Worm (Caenorhabditis elegans) whole organism, midembryonic: ENCODE measurements around the gene frpr-18.

ENCODE experiments used
- T22C8.4 ChIP-seq: fragments of 200-800 bp; sonication (Bioruptor generic); IDR thresholded peaks from 2 replicates; pipeline ENCODE4 v1.3.6; 2022; ENCODE audit warnings: missing genetic modification characterization, missing compliant biosample characterization
- cog-1 ChIP-seq: sonication (generic microtip); optimal IDR thresholded peaks from 2 replicates; lab custom pipeline; 2016; ENCODE audit warnings: missing genetic modification characterization, missing compliant biosample characterization
- flt-1 ChIP-seq: fragments of 200-800 bp; sonication (Bioruptor generic); IDR thresholded peaks from 2 replicates; pipeline ENCODE4 v1.3.6; 2022; ENCODE audit warnings: missing genetic modification characterization, missing compliant biosample characterization
- klf-2 ChIP-seq: fragments of 200-800 bp; sonication (Bioruptor generic); conservative IDR thresholded peaks from 2 replicates; pipeline ENCODE4 v1.3.6; 2022; ENCODE audit warnings: missing genetic modification reagents, missing genetic modification characterization, missing compliant biosample characterization
- med-1 ChIP-seq: sonication (generic microtip); optimal IDR thresholded peaks from 2 replicates; lab custom pipeline; 2017; ENCODE audit warnings: missing genetic modification characterization, mild to moderate bottlenecking, missing compliant biosample characterization, antibody characterized with exemption, missing genetic modification reagents; ENCODE audit not compliant: insufficient read depth
- ref-1 ChIP-seq: fragments of 200-800 bp; sonication (Bioruptor generic); conservative IDR thresholded peaks from 2 replicates; pipeline ENCODE4 v1.3.6; 2022; ENCODE audit warnings: missing genetic modification reagents, missing genetic modification characterization, missing compliant biosample characterization
- tab-1 ChIP-seq: fragments of 200-800 bp; sonication (Bioruptor generic); IDR thresholded peaks from 2 replicates; pipeline ENCODE4 v1.3.6; 2022; ENCODE audit warnings: missing genetic modification characterization, missing compliant biosample characterization
- ztf-23 ChIP-seq: fragments of 200-800 bp; sonication (Bioruptor generic); IDR thresholded peaks from 2 replicates; pipeline ENCODE4 v1.3.6; 2022; ENCODE audit warnings: missing genetic modification reagents, missing genetic modification characterization, missing compliant biosample characterization
- ztf-29 ChIP-seq: fragments of 200-800 bp; sonication (Bioruptor generic); IDR thresholded peaks from 2 replicates; pipeline ENCODE4 v1.3.6; 2022; ENCODE audit warnings: missing genetic modification reagents, missing genetic modification characterization, missing compliant biosample characterization

frpr-18 gene

DNA sequence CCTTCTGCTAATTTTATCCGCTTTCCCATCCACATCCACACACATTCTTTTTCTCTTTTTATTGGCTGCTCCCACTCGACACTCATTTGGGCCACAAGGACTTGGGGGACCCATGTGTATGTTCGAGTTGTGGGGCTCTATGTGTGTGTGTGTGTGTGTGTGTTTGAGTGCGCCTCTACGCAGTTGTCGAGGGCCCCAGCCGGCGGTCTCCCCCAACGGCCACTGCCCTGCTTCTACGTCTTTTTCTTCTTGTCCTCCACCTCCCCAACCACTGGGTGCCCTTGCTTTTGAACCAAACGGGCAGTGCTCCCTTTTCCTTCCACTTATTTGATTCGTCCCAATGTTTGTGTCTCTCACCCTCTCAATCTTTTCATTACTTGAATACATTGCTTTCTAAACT, 10.5 kb downstream of the frpr-18 start:
- TF ChIP-seq ztf-23 (GFP tag; lab: Robert Waterston, UW) (no peak), med-1 (no peak), T22C8.4 (no peak), cog-1 (tag; lab: Kevin White, UChicago) (no peak), tab-1 (peak; percentile 71), ref-1 (GFP tag; lab: Robert Waterston, UW) (no peak), klf-2 (GFP tag; lab: Robert Waterston, UW) (peak; percentile 41; the same call in 1 of the 2 replicates), flt-1 (GFP tag; lab: Robert Waterston, UW) (peak; percentile 60; the same call in 1 of the 2 replicates), ztf-29 (no peak)

ce11 chrV:6881038-6881437, 10.9 kb downstream of the frpr-18 start, which contains the start of gene unc-70:
unc-70 (plus strand) TSS chrV:6881338.
- TF ChIP-seq ztf-29 (no peak), tab-1 (no peak), flt-1 (GFP tag; lab: Robert Waterston, UW) (no peak), ref-1 (GFP tag; lab: Robert Waterston, UW) (no peak)

- no peak for TF ChIP-seq flt-1 (GFP tag; lab: Robert Waterston, UW)
- TF ChIP-seq cog-1 (tag; lab: Kevin White, UChicago) = no peak
- no peak for TF ChIP-seq tab-1
Observed at ce11 chrV:6881735-6882134, 11.6 kb downstream of the frpr-18 start.

DNA sequence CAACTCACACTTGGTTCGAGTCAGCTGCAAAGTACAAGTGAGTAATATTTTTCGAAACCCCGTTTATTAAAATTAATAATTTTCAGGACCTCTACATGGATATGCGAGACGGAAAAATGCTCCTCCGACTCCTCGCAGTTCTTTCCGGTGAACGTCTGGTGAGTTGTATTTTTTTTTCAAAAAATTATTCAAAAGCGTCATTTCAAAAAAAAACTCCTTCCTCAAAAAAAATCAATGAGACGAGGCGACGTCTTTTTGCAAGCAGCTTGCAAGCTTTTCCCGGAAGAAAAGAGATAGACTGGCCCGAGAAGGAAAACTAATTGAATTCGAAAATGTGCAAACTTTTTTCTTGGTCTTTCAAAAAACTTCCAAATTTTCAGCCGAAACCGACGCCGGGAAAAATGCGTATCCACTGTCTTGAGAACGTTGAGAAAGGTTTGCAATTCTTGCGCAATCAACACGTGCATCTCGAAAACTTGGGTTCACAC, 12.4 kb downstream of the frpr-18 start:
- no peak for TF ChIP-seq tab-1
- TF ChIP-seq cog-1 (tag; lab: Kevin White, UChicago) = no peak
- no peak for TF ChIP-seq T22C8.4
- TF ChIP-seq klf-2 (GFP tag; lab: Robert Waterston, UW) = no peak
- no peak for TF ChIP-seq ztf-29
- TF ChIP-seq flt-1 (GFP tag; lab: Robert Waterston, UW) = no peak
- no peak for TF ChIP-seq ref-1 (GFP tag; lab: Robert Waterston, UW)
- TF ChIP-seq med-1 = no peak
- TF ChIP-seq ztf-23 (GFP tag; lab: Robert Waterston, UW) = no peak

DNA sequence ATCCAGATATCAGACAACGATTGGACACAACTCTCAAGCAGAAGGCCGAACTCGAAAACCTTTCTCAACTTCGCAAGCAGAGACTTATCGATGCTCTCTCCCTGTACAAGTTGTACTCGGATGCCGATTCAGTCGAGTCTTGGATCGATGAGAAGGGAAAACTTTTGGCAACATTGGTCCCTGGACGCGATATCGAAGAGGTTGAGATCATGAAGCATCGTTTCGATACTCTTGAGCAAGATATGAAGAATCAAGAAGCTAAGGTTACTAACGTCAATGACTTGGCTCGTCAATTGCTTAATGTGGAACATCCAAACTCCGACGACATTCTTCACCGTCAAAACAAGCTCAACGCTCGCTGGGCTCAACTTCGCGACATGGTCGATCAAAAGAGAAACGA, 15.0 kb downstream of the frpr-18 start:
- TF ChIP-seq tab-1 = no peak
- no peak for TF ChIP-seq klf-2 (GFP tag; lab: Robert Waterston, UW)
- no peak for TF ChIP-seq T22C8.4

ce11 chrV:6888828-6889227, 18.7 kb downstream of the frpr-18 start:
- peak; percentile 68; the same call in 1 of the 2 replicates for TF ChIP-seq T22C8.4
- TF ChIP-seq klf-2 (GFP tag; lab: Robert Waterston, UW) = peak; percentile 84
- TF ChIP-seq tab-1 = peak; percentile 85
- peak; percentile 71 for TF ChIP-seq med-1
- peak; percentile 41 for TF ChIP-seq cog-1 (tag; lab: Kevin White, UChicago)
- peak; percentile 81 for TF ChIP-seq ztf-29
- peak; percentile 63; the same call in 1 of the 2 replicates for TF ChIP-seq ref-1 (GFP tag; lab: Robert Waterston, UW)
- peak; percentile 91 for TF ChIP-seq flt-1 (GFP tag; lab: Robert Waterston, UW)
- peak; percentile 89 for TF ChIP-seq ztf-23 (GFP tag; lab: Robert Waterston, UW)

ce11 chrV:6893681-6894080, 23.6 kb downstream of the frpr-18 start:
- TF ChIP-seq klf-2 (GFP tag; lab: Robert Waterston, UW) (no peak), ztf-23 (GFP tag; lab: Robert Waterston, UW) (no peak)

ce11 chrV:6894778-6895177, 24.7 kb downstream of the frpr-18 start, which contains the start of gene K11C4.2:
K11C4.2 (plus strand) TSS chrV:6895078.
- TF ChIP-seq ref-1 (GFP tag; lab: Robert Waterston, UW) (no peak), ztf-29 (no peak), cog-1 (tag; lab: Kevin White, UChicago) (no peak), flt-1 (GFP tag; lab: Robert Waterston, UW) (no peak), klf-2 (GFP tag; lab: Robert Waterston, UW) (no peak), T22C8.4 (no peak), tab-1 (no peak), med-1 (no peak), ztf-23 (GFP tag; lab: Robert Waterston, UW) (no peak)

DNA sequence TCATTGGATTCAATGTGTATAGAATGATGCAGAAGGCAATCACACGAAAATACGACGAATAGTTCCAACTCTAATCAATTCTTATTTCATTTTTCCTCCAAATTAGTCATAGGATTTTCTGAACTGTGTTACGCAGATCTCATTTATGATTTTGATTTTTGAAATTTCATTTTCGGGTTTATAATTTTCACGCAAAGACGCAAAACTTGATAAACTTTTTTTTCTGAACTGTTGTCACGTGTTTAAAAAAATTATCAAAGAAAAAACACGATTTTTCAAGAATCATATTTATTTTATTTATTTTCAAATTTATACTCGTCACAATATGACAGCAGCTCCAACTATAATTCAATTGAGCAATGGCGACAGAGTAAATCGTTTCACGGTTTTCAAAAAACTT, 26.6 kb downstream of the frpr-18 start, which contains the start of gene K11C4.1:
Gene K11C4.1, plus strand, starts transcription at position 301 of the 400 bp plus-strand sequence.
- TF ChIP-seq tab-1 = no peak

DNA sequence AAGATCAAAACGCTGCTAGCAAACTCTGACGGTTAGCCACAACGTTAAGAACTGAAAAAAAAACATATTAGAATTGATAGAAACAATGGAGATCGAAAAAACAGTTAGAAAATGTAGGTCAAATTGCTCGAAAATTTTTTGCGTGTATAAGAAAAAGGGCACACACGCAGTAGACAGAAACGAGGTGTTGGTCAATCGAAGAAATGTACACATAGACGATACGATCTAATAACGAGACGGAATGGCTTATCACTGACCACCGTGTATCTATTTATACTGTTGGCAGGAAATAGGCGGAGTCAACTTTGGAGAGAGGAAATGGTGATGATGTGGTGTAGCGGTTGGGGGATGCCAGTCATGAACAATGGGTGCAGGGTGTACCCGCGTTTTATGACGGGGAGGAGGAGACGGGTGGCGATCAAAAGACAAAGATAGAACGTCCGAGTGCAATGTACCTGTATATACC, 30.1 kb downstream of the frpr-18 start, which contains the start of gene odc-1:
Gene odc-1, minus strand, starts transcription at position 51 of the 466 bp plus-strand sequence.
- TF ChIP-seq ztf-29 (no peak), klf-2 (GFP tag; lab: Robert Waterston, UW) (no peak), cog-1 (tag; lab: Kevin White, UChicago) (no peak), med-1 (no peak), ref-1 (GFP tag; lab: Robert Waterston, UW) (no peak), tab-1 (no peak)

DNA sequence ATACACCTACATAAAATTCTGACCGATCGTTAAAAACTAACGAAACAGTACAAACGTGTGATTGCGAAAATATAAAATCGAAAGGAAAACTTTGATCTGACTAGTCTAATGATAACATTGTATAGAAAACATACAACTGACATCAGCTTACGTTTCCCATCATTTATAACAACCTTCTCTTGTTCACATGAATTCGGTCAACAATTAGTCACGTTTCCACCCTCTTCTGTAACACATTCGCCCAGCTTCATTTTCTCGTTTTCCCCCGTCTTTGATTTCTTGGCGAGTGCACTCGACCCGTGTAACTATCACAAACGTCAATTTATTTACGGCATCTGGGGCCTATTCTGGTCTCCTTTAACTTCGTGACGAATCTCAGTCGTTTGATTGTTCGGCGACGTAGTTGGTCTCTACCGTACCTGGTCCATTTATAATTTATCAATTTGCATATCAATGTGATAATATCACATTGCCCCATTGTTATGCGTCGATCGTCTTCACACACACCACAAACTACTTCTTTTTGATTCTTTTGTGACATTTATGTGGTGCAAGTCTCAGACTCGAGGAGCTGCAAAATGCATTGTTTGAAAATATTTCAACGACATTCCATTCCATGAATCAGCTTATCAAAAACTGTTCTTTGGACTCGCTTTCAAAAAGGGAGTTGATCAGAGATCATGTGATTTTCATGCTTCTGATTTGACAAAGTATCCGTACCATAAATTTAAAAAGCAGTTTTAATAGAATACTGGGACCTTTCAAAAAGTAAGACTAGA, 30.9 kb downstream of the frpr-18 start:
- TF ChIP-seq tab-1 = no peak
- no peak for TF ChIP-seq cog-1 (tag; lab: Kevin White, UChicago)
- no peak for TF ChIP-seq klf-2 (GFP tag; lab: Robert Waterston, UW)
- TF ChIP-seq T22C8.4 = no peak
- no peak for TF ChIP-seq ztf-23 (GFP tag; lab: Robert Waterston, UW)
- no peak for TF ChIP-seq ref-1 (GFP tag; lab: Robert Waterston, UW)
- TF ChIP-seq med-1 = no peak
- no peak for TF ChIP-seq ztf-29
- TF ChIP-seq flt-1 (GFP tag; lab: Robert Waterston, UW) = no peak
